Fruit fly (Drosophila melanogaster) whole organism: Measurements from ENCODE around the gene CG1571.

Experiments used
- CG8478 ChIP-seq: fragments of >200 bp; optimal IDR thresholded peaks from 2 replicates; lab custom pipeline; 2018; ENCODE audit warnings: inconsistent platforms
- Dll ChIP-seq: fragments of >200 bp; optimal IDR thresholded peaks from 2 replicates; lab custom pipeline; 2017
- EcR ChIP-seq, 2 experiments: fragments of >200 bp; optimal IDR thresholded peaks; 2 replicates each; lab custom pipeline; 2017; ENCODE audit warnings: missing biosample characterization in 2 of 2, missing genetic modification characterization in 2 of 2, missing genetic modification reagents in 2 of 2
- pan ChIP-seq: fragments of >200 bp; optimal IDR thresholded peaks from 2 replicates; lab custom pipeline; 2017
- psq ChIP-seq: fragments of >200 bp; optimal IDR thresholded peaks from 2 replicates; lab custom pipeline; 2017
- usp ChIP-seq: fragments of >200 bp; optimal IDR thresholded peaks from 2 replicates; lab custom pipeline; 2017; ENCODE audit warnings: missing biosample characterization, missing genetic modification characterization, mixed read lengths

Gene CG1571

dm6 chrX:8115343-8115676 lies 39.6 kb downstream of the CG1571 start:
- TF ChIP-seq EcR (GFP tag; optimal IDR thresholded peaks at IDR 0.05; lab: Kevin White, UChicago) (no peak), pan (no peak), psq (lab: Kevin White, UChicago) (no peak), CG8478 (lab: Kevin White, UChicago) (no peak), usp (GFP tag; lab: Kevin White, UChicago) (no peak), Dll (lab: Kevin White, UChicago) (no peak)

dm6 chrX:8115717-8116311 lies 40.1 kb downstream of the CG1571 start, which contains the start of gene Gclc:
Gene Gclc, minus strand, starts transcription at chrX:8116147.
- TF ChIP-seq CG8478 (lab: Kevin White, UChicago) (no peak), usp (GFP tag; lab: Kevin White, UChicago) (no peak)

dm6 chrX:8116813-8117212 lies 41.1 kb downstream of the CG1571 start, which contains the start of gene CG1575:
Gene CG1575, plus strand, starts transcription at chrX:8117012.
- TF ChIP-seq psq (lab: Kevin White, UChicago) = no peak
- TF ChIP-seq pan = no peak
- no peak for TF ChIP-seq CG8478 (lab: Kevin White, UChicago)
- no peak for TF ChIP-seq Dll (lab: Kevin White, UChicago)
- TF ChIP-seq usp (GFP tag; lab: Kevin White, UChicago) = no peak
- TF ChIP-seq EcR (GFP tag; optimal IDR thresholded peaks at IDR 0.05; lab: Kevin White, UChicago) = no peak

- TF ChIP-seq EcR (GFP tag; optimal IDR thresholded peaks at IDR 0.05; lab: Kevin White, UChicago) (no peak), CG8478 (lab: Kevin White, UChicago) (no peak), usp (GFP tag; lab: Kevin White, UChicago) (no peak), psq (lab: Kevin White, UChicago) (no peak), Dll (lab: Kevin White, UChicago) (no peak), pan (no peak)
These were observed 45.3 kb downstream of the CG1571 start, which contains the start of gene CG2260 for dm6 chrX:8120939-8121338. Gene CG2260, minus strand, starts transcription at chrX:8121147.

- TF ChIP-seq Dll (lab: Kevin White, UChicago) (no peak), EcR (GFP tag; optimal IDR thresholded peaks at IDR 0.05; lab: Kevin White, UChicago) (no peak), usp (GFP tag; lab: Kevin White, UChicago) (no peak), psq (lab: Kevin White, UChicago) (no peak), pan (no peak), CG8478 (lab: Kevin White, UChicago) (no peak)
These were observed 47.2 kb downstream of the CG1571 start for dm6 chrX:8122834-8123233.

dm6 chrX:8125224-8125649 lies 49.6 kb downstream of the CG1571 start:
- TF ChIP-seq usp (GFP tag; lab: Kevin White, UChicago) = no peak
- no peak for TF ChIP-seq pan
- TF ChIP-seq EcR (GFP tag; optimal IDR thresholded peaks at IDR 0.05; lab: Kevin White, UChicago) = no peak
- no peak for TF ChIP-seq CG8478 (lab: Kevin White, UChicago)
- no peak for TF ChIP-seq psq (lab: Kevin White, UChicago)
- TF ChIP-seq Dll (lab: Kevin White, UChicago) = no peak

dm6 chrX:8126149-8126548 lies 50.5 kb downstream of the CG1571 start:
- TF ChIP-seq usp (GFP tag; lab: Kevin White, UChicago) (no peak), CG8478 (lab: Kevin White, UChicago) (no peak), Dll (lab: Kevin White, UChicago) (no peak), EcR (GFP tag; optimal IDR thresholded peaks at IDR 0.05; lab: Kevin White, UChicago) (no peak), pan (no peak), psq (lab: Kevin White, UChicago) (no peak)
